Fruit fly (Drosophila melanogaster): ENCODE data around the gene dnd.

DNA sequence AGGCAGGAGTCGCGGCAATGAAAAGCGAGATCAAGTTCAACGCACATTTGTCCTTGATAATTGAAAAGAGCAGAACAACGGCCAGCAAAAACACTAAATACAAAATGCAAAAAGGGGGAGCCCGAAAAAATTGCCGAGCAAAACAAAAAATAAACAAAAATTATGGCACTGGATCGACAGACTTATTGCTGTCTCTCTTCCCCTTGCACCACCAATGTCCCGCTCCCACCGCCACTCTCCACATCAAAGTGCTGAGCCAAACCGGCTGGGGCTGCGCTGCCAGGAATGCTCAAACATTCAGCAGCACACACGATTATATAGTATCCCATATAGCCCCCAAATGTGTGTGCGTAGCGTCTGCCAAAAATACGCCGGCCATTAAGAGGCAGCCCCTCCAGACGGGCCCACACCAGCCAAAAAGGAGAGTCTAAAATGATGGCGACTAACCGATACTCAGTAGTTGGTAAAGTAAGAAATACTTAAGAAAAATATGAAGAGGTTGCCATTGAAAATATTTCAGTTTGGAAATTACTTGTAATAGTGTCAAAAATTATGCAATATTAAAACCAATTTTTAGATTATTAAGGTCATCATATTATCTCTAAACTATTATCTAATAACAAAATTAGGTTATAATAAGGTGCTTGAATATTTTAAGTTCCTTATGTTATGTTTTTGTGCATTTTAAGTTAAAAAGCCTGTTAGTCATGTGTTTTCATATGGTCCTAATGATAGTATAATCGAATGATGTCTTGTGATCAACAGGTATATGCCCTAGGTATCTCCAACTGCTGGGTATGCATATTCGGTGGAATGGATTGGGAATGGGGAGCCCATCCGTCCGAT lies 34.4 kb upstream of the dnd start:
- TF ChIP-seq Asciz (GFP tag; optimal IDR thresholded peaks at IDR 0.05) (no peak), wek (GFP tag; optimal IDR thresholded peaks at IDR 0.05) (no peak), Hr3 (GFP tag; optimal IDR thresholded peaks at IDR 0.05) (no peak), chif (GFP tag; optimal IDR thresholded peaks at IDR 0.05) (no peak)

Measured in whole organism, embryonic.